Worm (Caenorhabditis elegans): Measurements from ENCODE around the gene dur-1.

DNA sequence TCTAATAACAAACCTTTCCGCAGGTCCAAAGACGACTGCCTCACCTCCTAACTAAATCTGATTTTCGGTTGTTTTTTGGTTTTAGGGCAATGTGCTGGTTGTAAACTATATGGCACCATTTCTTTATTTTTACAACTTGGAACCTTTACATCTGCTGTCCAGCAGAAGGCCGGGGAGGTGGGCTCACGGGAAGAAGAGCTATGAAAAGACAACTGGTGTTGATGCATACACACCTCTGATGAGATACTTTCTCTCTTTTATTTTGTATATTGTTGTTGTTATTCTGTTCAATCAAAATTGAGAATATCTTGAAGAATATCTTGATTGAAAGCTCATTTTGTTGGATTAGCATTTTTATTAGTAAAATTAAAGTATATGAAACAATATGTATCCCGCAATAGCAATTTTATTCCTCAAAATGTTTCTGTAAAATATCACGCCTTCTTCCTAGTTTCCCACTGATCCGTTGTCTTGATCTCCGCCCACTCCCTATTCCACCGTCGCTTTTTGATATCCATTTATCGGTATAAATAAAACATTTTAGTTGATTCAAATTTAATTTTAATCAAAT lies 49.7 kb upstream of the dur-1 start, which contains the start of gene dhp-2:
- TF ChIP-seq him-1 (tag; optimal IDR thresholded peaks at IDR 0.05): no peak
- no peak for TF ChIP-seq W03F9.2 (tag; optimal IDR thresholded peaks at IDR 0.05)
- TF ChIP-seq dao-5 (tag; optimal IDR thresholded peaks at IDR 0.05): no peak
